Fruit fly (Drosophila melanogaster) whole organism, embryonic: Measurements from ENCODE around the gene Sodq.
A peak's percentile ranks its signal among the peaks of the same experiment; 100 is the strongest.

Source experiments
- Antp ChIP-seq: fragments of 200-800 bp; sonication (Bioruptor generic); optimal IDR thresholded peaks from 3 replicates; lab custom pipeline; 2016; ENCODE audit warnings: missing biosample characterization, missing genetic modification characterization
- B-H2 ChIP-seq: fragments of 200-800 bp; sonication (Bioruptor generic); optimal IDR thresholded peaks from 2 replicates; lab custom pipeline; 2018; ENCODE audit warnings: missing biosample characterization, mild to moderate bottlenecking, missing genetic modification characterization
- BtbVII ChIP-seq: fragments of 200-800 bp; sonication (Bioruptor generic); optimal IDR thresholded peaks from 3 replicates; lab custom pipeline; 2017; ENCODE audit warnings: missing biosample characterization, mild to moderate bottlenecking, missing genetic modification characterization
- CG1024 ChIP-seq: fragments of 200-800 bp; sonication (Bioruptor generic); IDR thresholded peaks from 2 replicates; pipeline ENCODE4 v1.3.6; 2022; ENCODE audit warnings: missing biosample characterization, missing genetic modification characterization
- CG10366 ChIP-seq: fragments of 200-800 bp; sonication (Bioruptor generic); IDR thresholded peaks from 2 replicates; pipeline ENCODE4 v1.3.6; 2022; ENCODE audit warnings: missing biosample characterization, missing genetic modification characterization
- CG11696 ChIP-seq: fragments of 200-800 bp; sonication (Bioruptor generic); IDR thresholded peaks from 2 replicates; pipeline ENCODE4 v1.3.6; 2022; ENCODE audit warnings: missing biosample characterization, missing genetic modification characterization
- CG11723 ChIP-seq: fragments of 200-800 bp; sonication (Bioruptor generic); optimal IDR thresholded peaks from 2 replicates; lab custom pipeline; 2017; ENCODE audit warnings: missing biosample characterization, mild to moderate bottlenecking, missing genetic modification characterization
- CG14710 ChIP-seq: fragments of 200-800 bp; sonication (Bioruptor generic); optimal IDR thresholded peaks from 3 replicates; lab custom pipeline; 2019; ENCODE audit warnings: missing biosample characterization, mild to moderate bottlenecking, missing genetic modification characterization, moderate library complexity
- CG14860 ChIP-seq: fragments of 200-800 bp; sonication (Bioruptor generic); IDR thresholded peaks from 3 replicates; pipeline ENCODE4 v1.3.6; 2022; ENCODE audit warnings: missing biosample characterization, missing genetic modification characterization; ENCODE audit not compliant: partially characterized antibody
- CG17385 ChIP-seq: fragments of 200-800 bp; sonication (Bioruptor generic); optimal IDR thresholded peaks from 3 replicates; lab custom pipeline; 2018; ENCODE audit warnings: missing biosample characterization, mild to moderate bottlenecking, missing genetic modification characterization
- CG18476 ChIP-seq: fragments of 200-800 bp; sonication (Bioruptor generic); optimal IDR thresholded peaks from 2 replicates; lab custom pipeline; 2016; ENCODE audit warnings: missing biosample characterization, mild to moderate bottlenecking, missing genetic modification characterization
- CG18764 ChIP-seq: fragments of 200-800 bp; sonication (Bioruptor generic); optimal IDR thresholded peaks from 3 replicates; lab custom pipeline; 2016; ENCODE audit warnings: missing biosample characterization, missing genetic modification characterization
- CG2116 ChIP-seq: fragments of 200-800 bp; sonication (Bioruptor generic); optimal IDR thresholded peaks from 3 replicates; lab custom pipeline; 2018; ENCODE audit warnings: missing biosample characterization, mild to moderate bottlenecking, missing genetic modification characterization
- CG5953 ChIP-seq: fragments of 200-800 bp; sonication (Bioruptor generic); IDR thresholded peaks from 2 replicates; pipeline ENCODE4 v1.3.6; 2022; ENCODE audit warnings: missing biosample characterization, missing genetic modification characterization
- CG7745 ChIP-seq: fragments of 200-800 bp; sonication (Bioruptor generic); optimal IDR thresholded peaks from 2 replicates; lab custom pipeline; 2018; ENCODE audit warnings: missing biosample characterization, mild to moderate bottlenecking, missing genetic modification characterization, moderate library complexity
- CG7987 ChIP-seq: fragments of 200-800 bp; sonication (Bioruptor generic); optimal IDR thresholded peaks from 2 replicates; lab custom pipeline; 2018; ENCODE audit warnings: missing biosample characterization, mild to moderate bottlenecking, missing genetic modification characterization, moderate library complexity
- CG8281 ChIP-seq: fragments of 200-800 bp; sonication (Bioruptor generic); optimal IDR thresholded peaks from 2 replicates; lab custom pipeline; 2018; ENCODE audit warnings: missing biosample characterization, mild to moderate bottlenecking, missing genetic modification characterization, moderate library complexity
- CG9932 ChIP-seq: fragments of 200-800 bp; sonication (Bioruptor generic); IDR thresholded peaks from 2 replicates; pipeline ENCODE4 v1.3.6; 2022; ENCODE audit warnings: missing biosample characterization, missing genetic modification characterization
- Chrac-16 ChIP-seq: fragments of 200-800 bp; sonication (Bioruptor generic); optimal IDR thresholded peaks from 3 replicates; lab custom pipeline; 2016; ENCODE audit warnings: missing biosample characterization, missing genetic modification characterization
- CoRest ChIP-seq: fragments of 200-800 bp; sonication (Bioruptor generic); optimal IDR thresholded peaks from 3 replicates; lab custom pipeline; 2018; ENCODE audit warnings: missing biosample characterization, mild to moderate bottlenecking, missing genetic modification characterization, moderate library complexity
- E2f2 ChIP-seq: fragments of 200-800 bp; sonication (Bioruptor generic); IDR thresholded peaks from 2 replicates; pipeline ENCODE4 v1.3.6; 2022; ENCODE audit warnings: missing biosample characterization, missing genetic modification characterization
- Eip74EF ChIP-seq, 2 experiments: fragments of 200-800 bp in 1 of 2; fragments of >200 bp in 1 of 2; sonication (Bioruptor generic) in 1 of 2; optimal IDR thresholded peaks; 2 replicates each; lab custom pipeline; 2017 to 2019; ENCODE audit warnings: missing biosample characterization in 2 of 2, missing genetic modification characterization in 2 of 2, mild to moderate bottlenecking in 1 of 2, moderate library complexity in 1 of 2
- Ets97D ChIP-seq: fragments of 200-800 bp; sonication (Bioruptor generic); optimal IDR thresholded peaks from 3 replicates; lab custom pipeline; 2016; ENCODE audit warnings: missing biosample characterization, missing genetic modification characterization
- GATAe ChIP-seq: fragments of 200-800 bp; sonication (Bioruptor generic); conservative IDR thresholded peaks from 2 replicates; pipeline ENCODE4 v1.3.6; 2022; ENCODE audit warnings: missing biosample characterization, missing genetic modification characterization
- HHEX ChIP-seq: fragments of 200-800 bp; sonication (Bioruptor generic); optimal IDR thresholded peaks from 3 replicates; lab custom pipeline; 2017; ENCODE audit warnings: missing biosample characterization, mild to moderate bottlenecking, missing genetic modification characterization, missing genetic modification reagents
- Hmr ChIP-seq: fragments of 200-800 bp; sonication (Bioruptor generic); optimal IDR thresholded peaks from 3 replicates; lab custom pipeline; 2017; ENCODE audit warnings: mild to moderate bottlenecking, missing biosample characterization, missing genetic modification reagents, missing genetic modification characterization
- Jarid2 ChIP-seq: fragments of 200-800 bp; sonication (Bioruptor generic); optimal IDR thresholded peaks from 3 replicates; lab custom pipeline; 2017; ENCODE audit warnings: mild to moderate bottlenecking, missing biosample characterization, missing genetic modification reagents, missing genetic modification characterization
- Lim3 ChIP-seq: fragments of 200-800 bp; sonication (Bioruptor generic); IDR thresholded peaks from 2 replicates; pipeline ENCODE4 v1.3.6; 2022; ENCODE audit warnings: missing biosample characterization, missing genetic modification characterization
- Mes4 ChIP-seq: fragments of 200-800 bp; sonication (Bioruptor generic); optimal IDR thresholded peaks from 2 replicates; lab custom pipeline; 2016; ENCODE audit warnings: missing biosample characterization, missing genetic modification characterization
- Myb ChIP-seq: fragments of 200-800 bp; sonication (Bioruptor generic); optimal IDR thresholded peaks from 2 replicates; lab custom pipeline; 2016; ENCODE audit warnings: missing biosample characterization, missing genetic modification characterization
- Ravus ChIP-seq: fragments of 200-800 bp; sonication (Bioruptor generic); IDR thresholded peaks from 2 replicates; pipeline ENCODE4 v1.3.6; 2022; ENCODE audit warnings: missing biosample characterization, missing genetic modification characterization
- Sox102F ChIP-seq: fragments of 200-800 bp; sonication (Bioruptor generic); optimal IDR thresholded peaks from 2 replicates; lab custom pipeline; 2018; ENCODE audit warnings: missing biosample characterization, mild to moderate bottlenecking, missing genetic modification characterization, moderate library complexity
- Spps ChIP-seq: fragments of 200-800 bp; sonication (Bioruptor generic); optimal IDR thresholded peaks from 2 replicates; lab custom pipeline; 2018; ENCODE audit warnings: missing biosample characterization, mild to moderate bottlenecking, missing genetic modification characterization
- YL-1 ChIP-seq: fragments of 200-800 bp; sonication (Bioruptor generic); optimal IDR thresholded peaks from 3 replicates; lab custom pipeline; 2017; ENCODE audit warnings: missing biosample characterization, mild to moderate bottlenecking, missing genetic modification characterization
- bcd ChIP-seq: fragments of 200-800 bp; sonication (Bioruptor generic); optimal IDR thresholded peaks from 2 replicates; lab custom pipeline; 2017; ENCODE audit warnings: missing biosample characterization, mild to moderate bottlenecking, missing genetic modification characterization
- br ChIP-seq: fragments of >200 bp; optimal IDR thresholded peaks from 2 replicates; lab custom pipeline; 2017
- cg ChIP-seq: fragments of 200-800 bp; sonication (Bioruptor generic); optimal IDR thresholded peaks from 3 replicates; lab custom pipeline; 2019; ENCODE audit warnings: missing biosample characterization, mild to moderate bottlenecking, missing genetic modification characterization, moderate library complexity
- eyg ChIP-seq: fragments of 200-800 bp; sonication (Bioruptor generic); optimal IDR thresholded peaks from 3 replicates; lab custom pipeline; 2016; ENCODE audit warnings: missing biosample characterization, missing genetic modification characterization
- fd96Cb ChIP-seq: fragments of 200-800 bp; sonication (Bioruptor generic); optimal IDR thresholded peaks from 2 replicates; lab custom pipeline; 2018; ENCODE audit warnings: missing biosample characterization, mild to moderate bottlenecking, missing genetic modification characterization, moderate library complexity
- gcm2 ChIP-seq: fragments of 200-800 bp; sonication (Bioruptor generic); optimal IDR thresholded peaks from 2 replicates; lab custom pipeline; 2016; ENCODE audit warnings: missing biosample characterization, missing genetic modification characterization
- gt ChIP-seq: fragments of 200-800 bp; sonication (Bioruptor generic); IDR thresholded peaks from 2 replicates; pipeline ENCODE4 v1.3.6; 2022; ENCODE audit warnings: missing biosample characterization, missing genetic modification characterization
- h ChIP-seq: fragments of >200 bp; optimal IDR thresholded peaks from 2 replicates; lab custom pipeline; 2017
- hbn ChIP-seq: fragments of 200-800 bp; sonication (Bioruptor generic); IDR thresholded peaks from 2 replicates; pipeline ENCODE4 v1.3.6; 2022; ENCODE audit warnings: missing biosample characterization, missing genetic modification characterization; ENCODE audit not compliant: partially characterized antibody
- kni ChIP-seq: fragments of 200-800 bp; sonication (Bioruptor generic); optimal IDR thresholded peaks from 3 replicates; lab custom pipeline; 2017; ENCODE audit warnings: mild to moderate bottlenecking, missing biosample characterization, missing genetic modification reagents, missing genetic modification characterization
- mld ChIP-seq: fragments of 200-800 bp; sonication (Bioruptor generic); IDR thresholded peaks from 3 replicates; pipeline ENCODE4 v1.3.6; 2022; ENCODE audit warnings: missing biosample characterization, missing genetic modification characterization; ENCODE audit not compliant: partially characterized antibody
- nom ChIP-seq: fragments of 200-800 bp; sonication (Bioruptor generic); optimal IDR thresholded peaks from 2 replicates; lab custom pipeline; 2017; ENCODE audit warnings: missing biosample characterization, missing genetic modification characterization, mild to moderate bottlenecking, moderate library complexity, missing genetic modification reagents
- pan ChIP-seq, 4 experiments: fragments of >200 bp in 3 of 4; fragments of 200-800 bp in 1 of 4; sonication (Bioruptor generic) in 1 of 4; optimal IDR thresholded peaks in 3 of 4; IDR thresholded peaks in 1 of 4; 2 replicates each; pipeline versions ENCODE4 v1.3.6 to Lab custom; 2017 to 2022; ENCODE audit warnings: missing biosample characterization in 2 of 4, missing genetic modification characterization in 2 of 4, mixed read lengths in 1 of 4
- sim ChIP-seq: fragments of 200-800 bp; sonication (Bioruptor generic); IDR thresholded peaks from 2 replicates; pipeline ENCODE4 v1.3.6; 2022; ENCODE audit warnings: missing biosample characterization, missing genetic modification characterization
- sr ChIP-seq: fragments of 200-800 bp; sonication (Bioruptor generic); IDR thresholded peaks from 3 replicates; pipeline ENCODE4 v1.3.6; 2022; ENCODE audit warnings: missing biosample characterization, missing genetic modification characterization
- sug ChIP-seq: fragments of 200-800 bp; optimal IDR thresholded peaks from 2 replicates; lab custom pipeline; 2019; ENCODE audit warnings: missing biosample characterization, mild to moderate bottlenecking, missing genetic modification characterization, moderate library complexity
- trem ChIP-seq: fragments of 200-800 bp; optimal IDR thresholded peaks from 3 replicates; lab custom pipeline; 2019; ENCODE audit warnings: missing biosample characterization, mild to moderate bottlenecking, missing genetic modification characterization, moderate library complexity

Gene Sodq

DNA sequence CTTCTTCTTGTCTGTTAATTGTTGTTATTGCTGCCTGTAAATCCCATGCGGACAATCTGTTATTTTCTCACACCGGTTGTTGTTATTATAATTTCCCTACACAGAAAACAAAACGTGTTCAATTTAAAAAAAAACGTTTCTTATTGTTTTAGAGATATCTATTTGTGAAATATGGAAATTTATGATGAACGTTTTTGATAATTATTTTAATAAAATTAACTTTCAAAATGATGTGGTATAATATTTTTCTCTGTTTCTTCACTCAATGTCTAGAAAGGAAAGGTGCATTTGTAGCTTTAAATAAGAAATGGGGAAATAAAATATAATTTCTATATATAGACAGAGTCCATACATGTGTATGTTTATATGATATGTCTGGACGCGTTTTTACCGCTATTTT lies 11.3 kb upstream of the Sodq start (continued):
- no peak for TF ChIP-seq gcm2
- peak; percentile 49 for TF ChIP-seq CG18764
- TF ChIP-seq GATAe (GFP tag; lab: Robert Waterston, UW) = no peak
- TF ChIP-seq sug = no peak
- TF ChIP-seq bcd (GFP tag; lab: Kevin White, UChicago) = peak; percentile 42
- no peak for TF ChIP-seq h
- no peak for TF ChIP-seq YL-1 (GFP tag; lab: Kevin White, UChicago)
- TF ChIP-seq CG11696 = 0 out of 2 replicates have a peak, but pooled peaks have one; percentile 6
- TF ChIP-seq Hmr (GFP tag; lab: Kevin White, UChicago) = peak; percentile 13
- peak; percentile 11; the same call in 1 of the 2 replicates for TF ChIP-seq CG10366 (GFP tag; lab: Robert Waterston, UW)
- 0 out of 2 replicates have a peak, but pooled peaks have one; percentile 49 for TF ChIP-seq CG1024 (GFP tag; lab: Robert Waterston, UW)
- TF ChIP-seq HHEX (GFP tag; lab: Kevin White, UChicago) = no peak
- TF ChIP-seq Antp = no peak
- TF ChIP-seq CG2116 (GFP tag; lab: Kevin White, UChicago) = peak; percentile 33
- no peak for TF ChIP-seq CG7745 (tag; lab: Kevin White, UChicago)
- TF ChIP-seq cg (GFP tag; lab: Kevin White, UChicago) = no peak
- no peak for TF ChIP-seq Lim3
- TF ChIP-seq Chrac-16 (GFP tag; lab: Kevin White, UChicago) = peak; percentile 44
- TF ChIP-seq CG17385 (GFP tag; lab: Kevin White, UChicago) = peak; percentile 63
- TF ChIP-seq mld (GFP tag; lab: Robert Waterston, UW) = no peak
- TF ChIP-seq Jarid2 (GFP tag; lab: Kevin White, UChicago) = no peak
- peak; percentile 83 for TF ChIP-seq fd96Cb (tag; lab: Kevin White, UChicago)
- TF ChIP-seq CG8281 = peak; percentile 1
- no peak for TF ChIP-seq sr (GFP tag; lab: Robert Waterston, UW)
- no peak for TF ChIP-seq hbn
- no peak for TF ChIP-seq eyg (GFP tag; lab: Kevin White, UChicago)
- no peak for TF ChIP-seq CG5953
- no peak for TF ChIP-seq CG14860 (GFP tag; lab: Robert Waterston, UW)
- no peak for TF ChIP-seq sim (GFP tag; lab: Robert Waterston, UW)
- TF ChIP-seq Ets97D = no peak
- no peak for TF ChIP-seq Mes4 (GFP tag; lab: Kevin White, UChicago)
- TF ChIP-seq BtbVII (GFP tag; lab: Kevin White, UChicago) = no peak
- peak; percentile 77 for TF ChIP-seq CoRest (tag; lab: Kevin White, UChicago)
- no peak for TF ChIP-seq br (lab: Kevin White, UChicago)
- TF ChIP-seq Spps (tag; lab: Kevin White, UChicago) = peak; percentile 75
- TF ChIP-seq E2f2 = no peak
- peak; percentile 88 for TF ChIP-seq CG14710 (tag; lab: Kevin White, UChicago)
- TF ChIP-seq trem (tag; lab: Kevin White, UChicago) = peak; percentile 69
- no peak for TF ChIP-seq pan (optimal IDR thresholded peaks at IDR 0.05; lab: Kevin White, UChicago)
- peak in 1 of 2 experiments; percentile 68 for TF ChIP-seq pan (GFP tag; optimal IDR thresholded peaks at IDR 0.05 in 1 of 2, IDR thresholded peaks at IDR 0.05 in 1 of 2)
- TF ChIP-seq nom = no peak
- no peak for TF ChIP-seq CG9932
- no peak for TF ChIP-seq CG11723
- TF ChIP-seq Eip74EF (GFP tag; optimal IDR thresholded peaks at IDR 0.05; lab: Kevin White, UChicago) = peak in 1 of 2 experiments; percentile 67
- TF ChIP-seq CG7987 (GFP tag; lab: Kevin White, UChicago) = no peak
- TF ChIP-seq Myb = no peak
- peak; percentile 88 for TF ChIP-seq Sox102F
- TF ChIP-seq Ravus (GFP tag; lab: Robert Waterston, UW) = no peak
- TF ChIP-seq CG18476 = peak; percentile 34
- no peak for TF ChIP-seq gt (GFP tag; lab: Robert Waterston, UW)
- no peak for TF ChIP-seq B-H2
- TF ChIP-seq kni (GFP tag; lab: Kevin White, UChicago) = no peak
